Worm (Caenorhabditis elegans) whole organism, L3 larva: ENCODE results near the gene nlp-23.

Experiments used
- R02D3.7 ChIP-seq: fragments of 150-350 bp; optimal IDR thresholded peaks from 2 replicates; lab custom pipeline; 2014; ENCODE audit warnings: missing biosample characterization, missing genetic modification characterization
- ZK546.5 ChIP-seq: sonication (generic microtip); optimal IDR thresholded peaks from 2 replicates; lab custom pipeline; 2017; ENCODE audit warnings: missing biosample characterization, missing genetic modification characterization
- aly-2 ChIP-seq: fragments of 150-350 bp; optimal IDR thresholded peaks from 2 replicates; lab custom pipeline; 2014; ENCODE audit warnings: missing biosample characterization, missing genetic modification characterization
- ceh-16 ChIP-seq: sonication (generic microtip); optimal IDR thresholded peaks from 2 replicates; lab custom pipeline; 2017; ENCODE audit warnings: missing biosample characterization, missing genetic modification characterization
- ceh-28 ChIP-seq: fragments of 150-350 bp; optimal IDR thresholded peaks from 2 replicates; lab custom pipeline; 2014; ENCODE audit warnings: missing biosample characterization, missing genetic modification reagents, missing genetic modification characterization
- ceh-82 ChIP-seq: fragments of 150-350 bp; optimal IDR thresholded peaks from 2 replicates; lab custom pipeline; 2014; ENCODE audit warnings: missing biosample characterization, missing genetic modification characterization
- daf-12 ChIP-seq: fragments of 150-350 bp; optimal IDR thresholded peaks from 2 replicates; lab custom pipeline; 2014; ENCODE audit warnings: missing biosample characterization, missing genetic modification reagents, missing genetic modification characterization
- elt-1 ChIP-seq: fragments of 150-350 bp; optimal IDR thresholded peaks from 2 replicates; lab custom pipeline; 2014; ENCODE audit warnings: missing biosample characterization, missing genetic modification characterization
- elt-2 ChIP-seq: sonication (generic microtip); optimal IDR thresholded peaks from 2 replicates; lab custom pipeline; 2016; ENCODE audit warnings: missing genetic modification reagents, mild to moderate bottlenecking, missing genetic modification characterization, missing compliant biosample characterization
- elt-3 ChIP-seq, 3 experiments: fragments of 150-350 bp in 1 of 3; sonication (generic microtip) in 2 of 3; optimal IDR thresholded peaks; 2 replicates in 2 of 3; 4 replicates in 1 of 3; lab custom pipeline; 2014 to 2017; ENCODE audit warnings: missing biosample characterization in 3 of 3, missing genetic modification characterization in 3 of 3
- fkh-10 ChIP-seq: sonication (generic microtip); optimal IDR thresholded peaks from 2 replicates; lab custom pipeline; 2017; ENCODE audit warnings: missing biosample characterization, missing genetic modification reagents, missing genetic modification characterization
- fkh-2 ChIP-seq: fragments of 150-350 bp; optimal IDR thresholded peaks from 2 replicates; lab custom pipeline; 2014; ENCODE audit warnings: missing biosample characterization, missing genetic modification reagents, missing genetic modification characterization
- fos-1 ChIP-seq: fragments of 150-350 bp; optimal IDR thresholded peaks from 2 replicates; lab custom pipeline; 2014; ENCODE audit warnings: missing biosample characterization, missing genetic modification characterization
- lin-15B ChIP-seq: fragments of 150-350 bp; optimal IDR thresholded peaks from 2 replicates; lab custom pipeline; 2014; ENCODE audit warnings: missing biosample characterization, missing genetic modification characterization
- lin-39 ChIP-seq: fragments of 150-350 bp; optimal IDR thresholded peaks from 2 replicates; lab custom pipeline; 2018; ENCODE audit warnings: missing biosample characterization, missing genetic modification reagents, missing genetic modification characterization
- mdl-1 ChIP-seq: fragments of 150-350 bp; optimal IDR thresholded peaks from 2 replicates; lab custom pipeline; 2014; ENCODE audit warnings: missing biosample characterization, missing genetic modification characterization
- mml-1 ChIP-seq: fragments of 150-350 bp; sonication (generic microtip); optimal IDR thresholded peaks from 3 replicates; lab custom pipeline; 2014; ENCODE audit warnings: missing biosample characterization, missing genetic modification characterization
- nfya-1 ChIP-seq: sonication (generic microtip); optimal IDR thresholded peaks from 2 replicates; lab custom pipeline; 2017; ENCODE audit warnings: missing genetic modification characterization, mild to moderate bottlenecking, missing compliant biosample characterization, antibody characterized with exemption, moderate library complexity; ENCODE audit not compliant: insufficient read depth
- nhr-11 ChIP-seq: fragments of 150-350 bp; optimal IDR thresholded peaks from 2 replicates; lab custom pipeline; 2014; ENCODE audit warnings: missing biosample characterization, missing genetic modification characterization
- nhr-12 ChIP-seq: fragments of 150-350 bp; optimal IDR thresholded peaks from 2 replicates; lab custom pipeline; 2014; ENCODE audit warnings: missing biosample characterization, missing genetic modification characterization
- nhr-237 ChIP-seq: fragments of 150-350 bp; optimal IDR thresholded peaks from 2 replicates; lab custom pipeline; 2014; ENCODE audit warnings: missing biosample characterization, missing genetic modification characterization
- nhr-25 ChIP-seq: sonication (generic microtip); optimal IDR thresholded peaks from 2 replicates; lab custom pipeline; 2017; ENCODE audit warnings: missing biosample characterization, missing genetic modification characterization
- nhr-28 ChIP-seq: fragments of 150-350 bp; optimal IDR thresholded peaks from 2 replicates; lab custom pipeline; 2014; ENCODE audit warnings: missing biosample characterization, missing genetic modification characterization
- pha-4 ChIP-seq: fragments of 150-350 bp; optimal IDR thresholded peaks from 2 replicates; lab custom pipeline; 2014; ENCODE audit warnings: missing biosample characterization, missing genetic modification reagents, missing genetic modification characterization
- pqm-1 ChIP-seq: fragments of 150-350 bp; optimal IDR thresholded peaks from 2 replicates; lab custom pipeline; 2017; ENCODE audit warnings: missing biosample characterization, missing genetic modification characterization, inconsistent platforms
- skn-1 ChIP-seq: fragments of 150-350 bp; optimal IDR thresholded peaks from 2 replicates; lab custom pipeline; 2014; ENCODE audit warnings: missing biosample characterization, missing genetic modification characterization
- snpc-4 ChIP-seq: fragments of 150-350 bp; optimal IDR thresholded peaks from 2 replicates; lab custom pipeline; 2014; ENCODE audit warnings: missing biosample characterization, missing genetic modification characterization
- tbx-2 ChIP-seq: sonication (generic microtip); optimal IDR thresholded peaks from 2 replicates; lab custom pipeline; 2016; ENCODE audit warnings: mild to moderate bottlenecking, missing genetic modification characterization, missing compliant biosample characterization
- unc-39 ChIP-seq: sonication (generic microtip); optimal IDR thresholded peaks from 4 replicates; lab custom pipeline; 2017; ENCODE audit warnings: missing biosample characterization, missing genetic modification characterization
- ztf-4 ChIP-seq: fragments of 150-350 bp; optimal IDR thresholded peaks from 2 replicates; lab custom pipeline; 2014; ENCODE audit warnings: missing biosample characterization, missing genetic modification characterization

Gene nlp-23

DNA sequence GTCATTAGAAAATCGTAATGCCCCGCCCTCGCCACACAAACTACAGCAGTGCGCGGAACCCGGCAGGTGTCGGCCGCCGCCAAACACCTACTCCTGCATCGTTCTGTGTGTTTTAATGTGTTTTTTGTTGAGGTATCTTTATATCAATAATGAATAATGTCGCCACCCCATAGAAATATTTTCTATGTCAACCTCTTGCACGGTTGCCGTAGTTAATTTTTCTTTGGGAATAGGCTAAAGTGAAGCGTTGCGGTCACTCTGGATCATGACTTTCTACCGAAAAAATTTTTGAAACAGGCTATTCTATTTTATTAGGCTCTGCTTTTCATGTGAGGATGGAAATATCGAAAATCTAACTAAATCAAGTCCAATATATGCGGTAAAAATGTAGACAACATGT lies 13.9 kb downstream of the nlp-23 start (continued):
- TF ChIP-seq fos-1 (tag; lab: Kevin White, UChicago): no peak
- peak; percentile 17 for TF ChIP-seq pha-4 (tag; lab: Kevin White, UChicago)
- TF ChIP-seq ZK546.5: no peak
- TF ChIP-seq nhr-25 (tag; lab: Kevin White, UChicago): peak; percentile 6
- TF ChIP-seq nhr-237: no peak
- no peak for TF ChIP-seq lin-39 (tag; lab: Kevin White, UChicago)
- TF ChIP-seq ztf-4 (tag; lab: Kevin White, UChicago): no peak
- TF ChIP-seq fkh-10 (GFP tag; lab: Kevin White, UChicago): no peak
- no peak for TF ChIP-seq nhr-28

DNA sequence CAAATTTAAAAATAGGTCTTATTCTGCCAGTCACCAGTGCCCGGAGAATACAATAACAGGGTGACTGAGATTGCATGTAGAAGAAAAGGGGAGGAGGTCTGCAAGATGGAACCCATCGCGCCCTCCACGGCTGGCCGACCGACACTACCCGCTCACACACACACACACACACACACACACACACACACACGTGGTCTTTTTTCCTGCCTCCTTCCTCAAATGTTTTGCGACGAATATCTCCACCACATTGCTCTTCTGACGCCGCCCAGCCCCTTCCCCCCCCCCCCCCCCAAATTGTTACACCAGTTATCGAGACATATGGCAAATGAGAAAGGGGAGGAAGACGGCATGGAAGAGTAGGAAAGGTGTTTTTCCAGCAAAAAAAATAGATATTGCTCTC lies 21.0 kb downstream of the nlp-23 start:
- TF ChIP-seq nfya-1 (peak; percentile 29), skn-1 (tag; lab: Kevin White, UChicago) (no peak), lin-39 (tag; lab: Kevin White, UChicago) (peak; percentile 71)

DNA sequence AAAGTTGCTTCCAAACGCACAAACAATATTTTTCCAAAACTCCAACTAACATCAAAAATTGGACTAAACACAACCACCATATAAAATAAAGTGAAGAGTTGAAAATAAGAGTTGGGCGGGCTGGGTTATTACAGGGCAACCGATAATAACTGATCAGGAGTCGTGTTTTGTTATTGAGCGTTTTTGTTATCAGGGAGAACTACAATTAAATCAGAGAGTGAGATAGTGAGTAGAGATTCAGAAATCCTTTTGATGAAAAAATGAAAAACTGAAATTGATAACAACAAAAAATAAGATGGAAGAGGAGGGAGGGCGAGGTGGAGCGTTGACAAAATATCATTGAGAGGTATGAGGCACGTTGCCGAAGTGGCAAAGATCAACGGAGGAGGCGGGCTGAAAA lies 22.2 kb downstream of the nlp-23 start:
- TF ChIP-seq fkh-2: no peak
- TF ChIP-seq daf-12 (tag; lab: Kevin White, UChicago): no peak
- TF ChIP-seq elt-2 (tag; lab: Kevin White, UChicago): peak; percentile 53
- peak; percentile 81 for TF ChIP-seq pqm-1
- TF ChIP-seq nhr-11: no peak
- peak; percentile 17 for TF ChIP-seq pha-4 (tag; lab: Kevin White, UChicago)

DNA sequence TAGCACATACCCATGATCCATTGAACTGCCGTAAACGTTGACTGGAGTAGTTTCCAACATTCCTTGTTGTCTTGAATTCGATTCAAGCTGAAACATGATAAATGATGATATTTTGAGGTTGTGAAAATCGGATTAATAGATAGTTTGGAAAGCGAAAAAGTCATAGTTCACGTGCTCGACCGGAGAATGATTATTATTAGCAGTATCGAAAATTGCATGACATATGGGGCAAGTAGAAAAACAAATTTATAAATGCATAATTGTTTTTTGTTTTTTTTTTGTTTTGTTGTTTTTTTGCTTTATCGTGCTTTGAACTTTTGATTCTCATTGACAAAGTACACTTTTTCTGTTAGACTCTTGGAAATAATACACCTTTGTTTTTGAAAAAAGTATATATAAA lies 23.5 kb downstream of the nlp-23 start, which contains the start of gene aakg-4:
aakg-4 (minus strand) TSS at position 101 of the 400 bp plus-strand sequence.
- TF ChIP-seq nhr-25 (tag; lab: Kevin White, UChicago): no peak
- no peak for TF ChIP-seq ZK546.5
- TF ChIP-seq R02D3.7 (tag; lab: Kevin White, UChicago): no peak
- no peak for TF ChIP-seq ceh-82
- no peak for TF ChIP-seq fkh-10 (GFP tag; lab: Kevin White, UChicago)
- TF ChIP-seq skn-1 (tag; lab: Kevin White, UChicago): no peak
- TF ChIP-seq elt-1: no peak
- TF ChIP-seq aly-2 (tag; lab: Kevin White, UChicago): no peak
- TF ChIP-seq fos-1 (tag; lab: Kevin White, UChicago): no peak
- no peak for TF ChIP-seq ztf-4 (tag; lab: Kevin White, UChicago)
- TF ChIP-seq elt-3 (tag; optimal IDR thresholded peaks at IDR 0.05; lab: Kevin White, UChicago): no peak
- TF ChIP-seq tbx-2: no peak
- no peak for TF ChIP-seq pqm-1

DNA sequence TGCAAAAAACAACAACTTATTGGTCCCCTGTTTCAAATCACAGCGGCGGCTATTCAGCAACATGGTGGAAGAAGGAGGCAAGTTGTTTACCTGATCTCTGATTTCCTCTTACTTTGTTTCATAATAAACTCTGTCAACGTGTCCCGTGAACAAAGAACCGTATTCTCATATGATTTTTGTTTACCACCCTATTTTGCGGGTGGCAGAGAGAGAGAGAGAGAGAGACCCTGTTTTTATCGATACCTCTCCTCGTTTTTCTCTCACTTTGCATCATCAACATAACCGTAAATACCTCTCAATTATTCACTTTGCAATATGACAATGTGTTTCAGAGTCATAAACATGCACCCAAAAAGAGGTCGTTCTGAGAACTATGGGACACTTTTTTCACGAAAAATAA lies 25.3 kb downstream of the nlp-23 start:
- peak; percentile 73 for TF ChIP-seq pha-4 (tag; lab: Kevin White, UChicago)
- TF ChIP-seq pqm-1: no peak

DNA sequence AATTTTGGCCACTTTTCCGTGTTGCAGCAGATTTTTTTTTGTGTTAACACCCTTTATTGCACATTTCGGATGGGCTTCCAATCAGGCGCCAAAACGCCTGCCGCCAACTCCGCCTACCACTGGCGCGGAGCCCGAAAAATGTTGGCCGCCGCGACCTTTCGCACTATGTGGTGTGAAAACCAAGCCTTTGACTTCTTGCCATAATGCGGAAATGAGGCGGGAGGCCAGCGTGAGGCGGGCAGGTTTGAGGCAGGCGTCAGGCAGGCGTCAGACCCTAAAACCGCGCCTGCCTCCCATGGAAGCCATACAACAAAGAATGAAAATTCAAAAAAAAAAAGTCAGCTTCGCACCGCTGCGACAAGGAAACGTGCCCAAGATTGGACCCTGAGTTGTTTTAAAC lies 25.9 kb downstream of the nlp-23 start:
- no peak for TF ChIP-seq elt-3 (tag; optimal IDR thresholded peaks at IDR 0.05; lab: Kevin White, UChicago)
- TF ChIP-seq ztf-4 (tag; lab: Kevin White, UChicago): no peak
- no peak for TF ChIP-seq mml-1 (tag; lab: Kevin White, UChicago)
- TF ChIP-seq pha-4 (tag; lab: Kevin White, UChicago): no peak
- TF ChIP-seq nhr-12: no peak
- no peak for TF ChIP-seq elt-2 (tag; lab: Kevin White, UChicago)
- no peak for TF ChIP-seq tbx-2
- TF ChIP-seq snpc-4: no peak
- TF ChIP-seq ZK546.5: no peak
- TF ChIP-seq lin-15B (tag; lab: Kevin White, UChicago): no peak
- no peak for TF ChIP-seq nhr-11
- no peak for TF ChIP-seq ceh-16
- TF ChIP-seq ceh-28 (tag; lab: Kevin White, UChicago): no peak

DNA sequence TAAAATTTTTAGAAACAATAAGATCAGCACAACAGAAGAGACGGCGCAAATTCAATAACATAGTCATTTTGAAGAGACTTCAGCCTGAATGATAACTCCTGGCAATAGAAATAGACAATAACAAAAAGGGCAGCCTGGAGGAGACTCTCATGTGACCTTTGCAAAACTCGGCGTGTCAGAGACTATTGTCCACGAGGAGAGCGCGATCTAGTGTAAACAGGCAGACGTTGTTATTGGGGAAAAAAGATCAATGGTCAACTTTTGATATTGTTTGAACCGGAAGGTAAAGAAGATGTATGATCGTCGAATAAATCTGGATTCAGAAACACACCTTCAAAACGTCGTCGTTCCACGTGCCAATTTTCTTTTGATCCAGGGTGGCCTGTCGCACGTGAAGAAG lies 26.6 kb downstream of the nlp-23 start:
- TF ChIP-seq nfya-1: no peak
- TF ChIP-seq unc-39 (tag; lab: Kevin White, UChicago): no peak
- TF ChIP-seq mdl-1 (tag; lab: Kevin White, UChicago): peak; percentile 35
- peak; percentile 92 for TF ChIP-seq pha-4 (tag; lab: Kevin White, UChicago)
